Worm (Caenorhabditis elegans) whole organism, L1 larva: ENCODE results near the gene swp-1.

Source experiments
- C34B4.2 ChIP-seq: sonication (generic microtip); optimal IDR thresholded peaks from 2 replicates; lab custom pipeline; 2017; ENCODE audit warnings: mild to moderate bottlenecking, missing genetic modification characterization, missing compliant biosample characterization
- F16B12.6 ChIP-seq: fragments of 150-350 bp; optimal IDR thresholded peaks from 2 replicates; lab custom pipeline; 2014; ENCODE audit warnings: missing biosample characterization, missing genetic modification characterization
- ama-1 ChIP-seq: fragments of 150-350 bp; optimal IDR thresholded peaks from 2 replicates; lab custom pipeline; 2014
- blmp-1 ChIP-seq: fragments of 150-350 bp; optimal IDR thresholded peaks from 2 replicates; lab custom pipeline; 2014; ENCODE audit warnings: missing biosample characterization, missing genetic modification characterization
- efl-1 ChIP-seq, 4 experiments: fragments of 150-350 bp; optimal IDR thresholded peaks in 3 of 4; peaks in 1 of 4; 1 replicate in 1 of 4; 2 replicates in 3 of 4; lab custom pipeline; 2014; ENCODE audit warnings: missing biosample characterization in 2 of 4, missing genetic modification characterization in 2 of 4, missing genetic modification reagents in 2 of 4
- elt-2 ChIP-seq: sonication (generic microtip); optimal IDR thresholded peaks from 2 replicates; lab custom pipeline; 2016; ENCODE audit warnings: missing genetic modification characterization, mild to moderate bottlenecking, inconsistent platforms, missing compliant biosample characterization, missing genetic modification reagents
- hpl-2 ChIP-seq: fragments of 150-350 bp; optimal IDR thresholded peaks from 2 replicates; lab custom pipeline; 2014; ENCODE audit warnings: missing biosample characterization, missing genetic modification reagents, missing genetic modification characterization
- irx-1 ChIP-seq: sonication (generic microtip); optimal IDR thresholded peaks from 2 replicates; lab custom pipeline; 2016; ENCODE audit warnings: missing genetic modification characterization, missing compliant biosample characterization
- lin-14 ChIP-seq: fragments of 200-800 bp; sonication (Bioruptor generic); optimal IDR thresholded peaks from 2 replicates; lab custom pipeline; 2018; ENCODE audit warnings: mild to moderate bottlenecking, missing genetic modification characterization, moderate library complexity, missing compliant biosample characterization
- lin-35 ChIP-seq, 2 experiments: fragments of 150-350 bp; optimal IDR thresholded peaks; 2 replicates each; lab custom pipeline; 2014; ENCODE audit warnings: missing biosample characterization in 2 of 2, missing genetic modification characterization in 2 of 2, missing genetic modification reagents in 2 of 2
- lin-39 ChIP-seq: fragments of 150-350 bp; optimal IDR thresholded peaks from 2 replicates; lab custom pipeline; 2014; ENCODE audit warnings: missing biosample characterization, missing genetic modification reagents, missing genetic modification characterization
- lir-3 ChIP-seq: sonication (generic microtip); optimal IDR thresholded peaks from 2 replicates; lab custom pipeline; 2016; ENCODE audit warnings: mild to moderate bottlenecking, missing genetic modification characterization, moderate library complexity, missing compliant biosample characterization; ENCODE audit not compliant: poor library complexity
- lsy-2 ChIP-seq, 2 experiments: fragments of 150-350 bp; optimal IDR thresholded peaks; 2 replicates each; lab custom pipeline; 2014; ENCODE audit warnings: missing biosample characterization in 2 of 2, missing genetic modification characterization in 2 of 2
- mab-9 ChIP-seq: fragments of 200-800 bp; sonication (Bioruptor generic); IDR thresholded peaks from 2 replicates; pipeline ENCODE4 v1.3.6; 2022; ENCODE audit warnings: missing genetic modification reagents, missing genetic modification characterization, missing compliant biosample characterization
- nhr-12 ChIP-seq: sonication (generic microtip); optimal IDR thresholded peaks from 2 replicates; lab custom pipeline; 2017; ENCODE audit warnings: missing biosample characterization, missing genetic modification characterization
- nhr-19 ChIP-seq: fragments of 200-800 bp; sonication (Bioruptor generic); conservative IDR thresholded peaks from 2 replicates; pipeline ENCODE4 v1.3.6; 2022; ENCODE audit warnings: missing genetic modification characterization, missing compliant biosample characterization
- nhr-20 ChIP-seq: sonication (generic microtip); optimal IDR thresholded peaks from 2 replicates; lab custom pipeline; 2016; ENCODE audit warnings: mild to moderate bottlenecking, missing genetic modification characterization, missing compliant biosample characterization
- nhr-47 ChIP-seq: sonication (generic microtip); optimal IDR thresholded peaks from 2 replicates; lab custom pipeline; 2016; ENCODE audit warnings: mild to moderate bottlenecking, missing genetic modification characterization, moderate library complexity, missing compliant biosample characterization
- nhr-71 ChIP-seq: sonication (generic microtip); optimal IDR thresholded peaks from 2 replicates; lab custom pipeline; 2016; ENCODE audit warnings: mild to moderate bottlenecking, missing genetic modification characterization, moderate library complexity, missing compliant biosample characterization
- nhr-77 ChIP-seq: fragments of 150-350 bp; optimal IDR thresholded peaks from 2 replicates; lab custom pipeline; 2014; ENCODE audit warnings: missing biosample characterization, missing genetic modification characterization
- nhr-85 ChIP-seq: sonication (generic microtip); peaks from one replicate; lab custom pipeline; 2016; ENCODE audit warnings: missing genetic modification characterization, inconsistent platforms, missing compliant biosample characterization
- nhr-90 ChIP-seq: sonication (generic microtip); optimal IDR thresholded peaks from 2 replicates; lab custom pipeline; 2016; ENCODE audit warnings: mild to moderate bottlenecking, missing genetic modification characterization, missing compliant biosample characterization; ENCODE audit not compliant: poor library complexity
- pag-3 ChIP-seq: sonication (generic microtip); optimal IDR thresholded peaks from 2 replicates; lab custom pipeline; 2017; ENCODE audit warnings: missing genetic modification characterization, mild to moderate bottlenecking, missing compliant biosample characterization, antibody characterized with exemption, borderline replicate concordance; ENCODE audit not compliant: insufficient read depth
- rnt-1 ChIP-seq: sonication (generic microtip); optimal IDR thresholded peaks from 2 replicates; lab custom pipeline; 2016; ENCODE audit warnings: mild to moderate bottlenecking, missing genetic modification characterization, moderate library complexity, missing compliant biosample characterization
- snpc-4 ChIP-seq: fragments of 150-350 bp; optimal IDR thresholded peaks from 2 replicates; lab custom pipeline; 2014; ENCODE audit warnings: missing biosample characterization, missing genetic modification characterization
- snu-23 ChIP-seq: sonication (generic microtip); optimal IDR thresholded peaks from 2 replicates; lab custom pipeline; 2016; ENCODE audit warnings: missing genetic modification characterization, missing compliant biosample characterization
- sup-37 ChIP-seq: fragments of 200-800 bp; sonication (Bioruptor generic); optimal IDR thresholded peaks from 2 replicates; lab custom pipeline; 2018; ENCODE audit warnings: mild to moderate bottlenecking, missing genetic modification characterization, missing compliant biosample characterization
- swsn-7 ChIP-seq: sonication (generic microtip); optimal IDR thresholded peaks from 2 replicates; lab custom pipeline; 2016; ENCODE audit warnings: missing genetic modification characterization, missing compliant biosample characterization
- unc-86 ChIP-seq: sonication (generic microtip); optimal IDR thresholded peaks from 2 replicates; lab custom pipeline; 2016; ENCODE audit warnings: missing genetic modification characterization, missing compliant biosample characterization
- xbp-1 ChIP-seq: sonication (generic microtip); optimal IDR thresholded peaks from 2 replicates; lab custom pipeline; 2016; ENCODE audit warnings: missing genetic modification characterization, missing compliant biosample characterization
- ztf-11 ChIP-seq, 2 experiments: sonication (generic microtip); optimal IDR thresholded peaks; 2 replicates each; lab custom pipeline; 2016 to 2017; ENCODE audit warnings: missing genetic modification characterization in 2 of 2, missing biosample characterization in 1 of 2, missing compliant biosample characterization in 1 of 2

swp-1 gene

DNA sequence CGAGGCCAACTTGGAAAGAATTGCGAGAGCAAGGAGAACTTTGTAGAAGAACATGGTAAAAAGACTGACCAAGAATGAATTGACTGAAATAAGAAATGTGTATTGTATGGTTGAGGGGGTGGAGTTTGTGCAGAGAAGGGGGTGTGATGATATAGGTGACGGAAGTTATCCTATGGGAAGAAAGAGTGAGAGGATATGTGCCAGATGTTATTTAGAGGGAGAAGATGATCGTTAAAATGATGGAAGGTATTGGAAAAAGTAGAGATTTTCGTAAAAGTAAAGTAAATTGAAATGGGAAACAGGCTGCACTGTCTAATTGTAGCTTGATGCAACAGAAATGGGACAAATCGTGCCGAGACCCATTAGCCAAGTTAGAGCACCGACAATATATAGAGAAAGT lies 48.4 kb downstream of the swp-1 start, which contains the start of gene sdz-21:
TSS of gene sdz-21 (minus strand) at position 101 of the 400 bp plus-strand sequence.
- TF ChIP-seq lsy-2 (tag; optimal IDR thresholded peaks at IDR 0.05; lab: Kevin White, UChicago) (no peak), nhr-12 (no peak), nhr-20 (tag; lab: Kevin White, UChicago) (no peak), hpl-2 (GFP tag; lab: Kevin White, UChicago) (no peak), efl-1 (optimal IDR thresholded peaks at IDR 0.05; lab: Kevin White, UChicago) (no peak), efl-1 (GFP tag; optimal IDR thresholded peaks at IDR 0.05 in 1 of 2; lab: Kevin White, UChicago) (peak in 1 of 2 experiments; percentile 8)

ce11 chrIII:5653692-5654105 lies 51.6 kb downstream of the swp-1 start:
- TF ChIP-seq lin-14 (GFP tag; lab: Kevin White, UChicago) (peak; percentile 44), sup-37 (GFP tag; lab: Kevin White, UChicago) (no peak), elt-2 (tag; lab: Kevin White, UChicago) (peak; percentile 71), snu-23 (GFP tag; lab: Kevin White, UChicago) (peak; percentile 54), F16B12.6 (no peak), efl-1 (optimal IDR thresholded peaks at IDR 0.05; lab: Kevin White, UChicago) (peak; percentile 25 to 48), efl-1 (GFP tag; optimal IDR thresholded peaks at IDR 0.05 in 1 of 2; lab: Kevin White, UChicago) (peak in 1 of 2 experiments; percentile 93), nhr-77 (tag; lab: Kevin White, UChicago) (peak; percentile 27), nhr-71 (tag; lab: Kevin White, UChicago) (peak; percentile 75), nhr-19 (peak; percentile 63), lin-35 (GFP tag; optimal IDR thresholded peaks at IDR 0.05; lab: Kevin White, UChicago) (peak in 1 of 2 experiments; percentile 29), lin-39 (tag; lab: Kevin White, UChicago) (peak; percentile 25), nhr-85 (tag; lab: Kevin White, UChicago) (peak; percentile 85), unc-86 (tag; lab: Kevin White, UChicago) (no peak), snpc-4 (tag; lab: Kevin White, UChicago) (peak; percentile 98), nhr-90 (peak; percentile 84), irx-1 (peak; percentile 52), ztf-11 (tag; optimal IDR thresholded peaks at IDR 0.05; lab: Kevin White, UChicago) (peak in 1 of 2 experiments; percentile 1), pag-3 (tag; lab: Kevin White, UChicago) (no peak), mab-9 (GFP tag; lab: Robert Waterston, UW) (no peak), nhr-47 (tag; lab: Kevin White, UChicago) (peak; percentile 77), rnt-1 (peak; percentile 71), lir-3 (peak; percentile 20), lsy-2 (tag; optimal IDR thresholded peaks at IDR 0.05; lab: Kevin White, UChicago) (peak in 1 of 2 experiments; percentile 36), C34B4.2 (no peak), xbp-1 (tag; lab: Kevin White, UChicago) (peak; percentile 26), nhr-20 (tag; lab: Kevin White, UChicago) (peak; percentile 62), ama-1 (lab: Kevin White, UChicago) (peak; percentile 75), blmp-1 (tag; lab: Kevin White, UChicago) (no peak), swsn-7 (peak; percentile 44)
